Worm (Caenorhabditis elegans) whole organism, L4 larva: Measurements from ENCODE around the gene mps-4.

Source experiments
- R02D3.7 ChIP-seq: fragments of 150-350 bp; sonication (generic microtip); optimal IDR thresholded peaks from 3 replicates; lab custom pipeline; 2014; ENCODE audit warnings: missing biosample characterization, missing genetic modification characterization
- T26A8.4 ChIP-seq: fragments of 200-800 bp; sonication (Bioruptor generic); IDR thresholded peaks from 2 replicates; pipeline ENCODE4 v1.3.6; 2022; ENCODE audit warnings: missing genetic modification characterization, missing compliant biosample characterization
- Y48G9A.11 ChIP-seq: fragments of 200-800 bp; sonication (Bioruptor generic); IDR thresholded peaks from 2 replicates; pipeline ENCODE4 v1.3.6; 2022; ENCODE audit warnings: missing genetic modification reagents, missing genetic modification characterization, missing compliant biosample characterization
- ZK337.2 ChIP-seq: fragments of 200-800 bp; sonication (Bioruptor generic); IDR thresholded peaks from 2 replicates; pipeline ENCODE4 v1.3.6; 2022; ENCODE audit warnings: missing genetic modification reagents, missing genetic modification characterization, missing compliant biosample characterization
- aha-1 ChIP-seq: fragments of 150-350 bp; peaks from one replicate; lab custom pipeline; 2014; ENCODE audit warnings: missing biosample characterization, missing genetic modification characterization
- ceh-20 ChIP-seq: fragments of 200-800 bp; sonication (Bioruptor generic); IDR thresholded peaks from 2 replicates; pipeline ENCODE4 v1.3.6; 2022; ENCODE audit warnings: missing genetic modification reagents, missing genetic modification characterization, missing compliant biosample characterization
- ceh-44 ChIP-seq: fragments of 200-800 bp; sonication (Bioruptor generic); IDR thresholded peaks from 2 replicates; pipeline ENCODE4 v1.3.6; 2022; ENCODE audit warnings: missing genetic modification reagents, missing genetic modification characterization, missing compliant biosample characterization
- ceh-62 ChIP-seq: sonication (generic microtip); optimal IDR thresholded peaks from 2 replicates; lab custom pipeline; 2017; ENCODE audit warnings: missing biosample characterization, missing genetic modification characterization
- daf-16 ChIP-seq, 3 experiments: sonication (generic microtip); optimal IDR thresholded peaks; 2 replicates each; lab custom pipeline; 2016 to 2017; ENCODE audit warnings: missing genetic modification characterization in 3 of 3, missing genetic modification reagents in 3 of 3, mild to moderate bottlenecking in 2 of 3, missing compliant biosample characterization in 2 of 3, missing biosample characterization in 1 of 3, moderate library complexity in 1 of 3
- dmd-6 ChIP-seq: fragments of 200-800 bp; sonication (Bioruptor generic); IDR thresholded peaks from 2 replicates; pipeline ENCODE4 v1.3.6; 2022; ENCODE audit warnings: missing genetic modification reagents, missing genetic modification characterization, missing compliant biosample characterization
- dpl-1 ChIP-seq: fragments of 150-350 bp; optimal IDR thresholded peaks from 2 replicates; lab custom pipeline; 2014; ENCODE audit warnings: missing biosample characterization, missing genetic modification reagents, missing genetic modification characterization
- egl-27 ChIP-seq: sonication (generic microtip); optimal IDR thresholded peaks from 3 replicates; lab custom pipeline; 2017; ENCODE audit warnings: missing biosample characterization, missing genetic modification reagents, missing genetic modification characterization
- egl-43 ChIP-seq: fragments of 200-800 bp; sonication (Bioruptor generic); IDR thresholded peaks from 2 replicates; pipeline ENCODE4 v1.3.6; 2022; ENCODE audit warnings: missing genetic modification reagents, missing genetic modification characterization, missing compliant biosample characterization
- fos-1 ChIP-seq: fragments of 150-350 bp; optimal IDR thresholded peaks from 2 replicates; lab custom pipeline; 2014; ENCODE audit warnings: missing biosample characterization, missing genetic modification characterization
- hlh-11 ChIP-seq: fragments of 200-800 bp; sonication (Bioruptor generic); optimal IDR thresholded peaks from 2 replicates; lab custom pipeline; 2018; ENCODE audit warnings: mild to moderate bottlenecking, missing genetic modification characterization, missing compliant biosample characterization
- hlh-30 ChIP-seq: sonication (generic microtip); optimal IDR thresholded peaks from 2 replicates; lab custom pipeline; 2017; ENCODE audit warnings: antibody characterized with exemption, mild to moderate bottlenecking, missing genetic modification characterization, missing compliant biosample characterization; ENCODE audit not compliant: insufficient read depth
- hmg-1.1 ChIP-seq: fragments of 200-800 bp; sonication (Bioruptor generic); IDR thresholded peaks from 2 replicates; pipeline ENCODE4 v1.3.6; 2022; ENCODE audit warnings: missing genetic modification reagents, missing genetic modification characterization, missing compliant biosample characterization
- jun-1 ChIP-seq: fragments of 150-350 bp; optimal IDR thresholded peaks from 2 replicates; lab custom pipeline; 2014; ENCODE audit warnings: missing biosample characterization, missing genetic modification reagents, missing genetic modification characterization
- lin-13 ChIP-seq: fragments of 150-350 bp; optimal IDR thresholded peaks from 2 replicates; lab custom pipeline; 2014; ENCODE audit warnings: missing biosample characterization, missing genetic modification reagents, missing genetic modification characterization
- lin-15B ChIP-seq: fragments of 150-350 bp; sonication (generic microtip); optimal IDR thresholded peaks from 3 replicates; lab custom pipeline; 2014; ENCODE audit warnings: missing biosample characterization, missing genetic modification characterization
- lin-38 ChIP-seq: fragments of 200-800 bp; sonication (Bioruptor generic); IDR thresholded peaks from 2 replicates; pipeline ENCODE4 v1.3.6; 2022; ENCODE audit warnings: missing genetic modification reagents, missing genetic modification characterization, missing compliant biosample characterization
- lin-39 ChIP-seq: fragments of 150-350 bp; optimal IDR thresholded peaks from 2 replicates; lab custom pipeline; 2014; ENCODE audit warnings: missing biosample characterization, missing genetic modification reagents, missing genetic modification characterization
- lir-3 ChIP-seq: sonication (generic microtip); optimal IDR thresholded peaks from 2 replicates; lab custom pipeline; 2016; ENCODE audit warnings: mild to moderate bottlenecking, missing genetic modification characterization, missing compliant biosample characterization
- mdl-1 ChIP-seq, 2 experiments: fragments of 150-350 bp in 1 of 2; sonication (generic microtip) in 1 of 2; optimal IDR thresholded peaks; 2 replicates each; lab custom pipeline; 2014 to 2017; ENCODE audit warnings: missing biosample characterization in 2 of 2, missing genetic modification characterization in 2 of 2
- mdt-29 ChIP-seq: fragments of 200-800 bp; sonication (Bioruptor generic); IDR thresholded peaks from 2 replicates; pipeline ENCODE4 v1.3.6; 2022; ENCODE audit warnings: missing genetic modification reagents, missing genetic modification characterization, missing compliant biosample characterization
- mes-2 ChIP-seq: sonication (generic microtip); optimal IDR thresholded peaks from 2 replicates; lab custom pipeline; 2016; ENCODE audit warnings: missing genotype, mild to moderate bottlenecking, missing genetic modification characterization, missing compliant biosample characterization; ENCODE audit not compliant: poor library complexity, severe bottlenecking
- mxl-2 ChIP-seq: fragments of 200-800 bp; sonication (Bioruptor generic); conservative IDR thresholded peaks from 2 replicates; pipeline ENCODE4 v1.3.6; 2022; ENCODE audit warnings: missing genetic modification reagents, missing genetic modification characterization, missing compliant biosample characterization
- nhr-25 ChIP-seq: sonication (generic microtip); optimal IDR thresholded peaks from 2 replicates; lab custom pipeline; 2017; ENCODE audit warnings: missing genetic modification characterization, mild to moderate bottlenecking, missing compliant biosample characterization, antibody characterized with exemption, moderate library complexity, borderline replicate concordance; ENCODE audit not compliant: insufficient read depth
- nhr-28 ChIP-seq: fragments of 150-350 bp; optimal IDR thresholded peaks from 2 replicates; lab custom pipeline; 2014; ENCODE audit warnings: missing biosample characterization, missing genetic modification characterization
- nhr-42 ChIP-seq: fragments of 200-800 bp; sonication (Bioruptor generic); IDR thresholded peaks from 2 replicates; pipeline ENCODE4 v1.3.6; 2022; ENCODE audit warnings: missing genetic modification characterization, missing compliant biosample characterization
- nhr-48 ChIP-seq: sonication (generic microtip); optimal IDR thresholded peaks from 2 replicates; lab custom pipeline; 2016; ENCODE audit warnings: mild to moderate bottlenecking, missing genetic modification characterization, missing compliant biosample characterization
- nhr-76 ChIP-seq: fragments of 150-350 bp; optimal IDR thresholded peaks from 2 replicates; lab custom pipeline; 2014; ENCODE audit warnings: missing biosample characterization, missing genetic modification characterization
- php-3 ChIP-seq: fragments of 200-800 bp; sonication (Bioruptor generic); IDR thresholded peaks from 2 replicates; pipeline ENCODE4 v1.3.6; 2022; ENCODE audit warnings: missing genetic modification reagents, missing genetic modification characterization, missing compliant biosample characterization
- saeg-2 ChIP-seq: fragments of 200-800 bp; sonication (Bioruptor generic); IDR thresholded peaks from 2 replicates; pipeline ENCODE4 v1.3.6; 2022; ENCODE audit warnings: missing genetic modification reagents, missing genetic modification characterization, missing compliant biosample characterization
- skn-1 ChIP-seq: fragments of 150-350 bp; optimal IDR thresholded peaks from 2 replicates; lab custom pipeline; 2014; ENCODE audit warnings: missing biosample characterization, missing genetic modification characterization
- snpc-1.2 ChIP-seq: fragments of 200-800 bp; sonication (Bioruptor generic); IDR thresholded peaks from 2 replicates; pipeline ENCODE4 v1.3.6; 2022; ENCODE audit warnings: missing genetic modification reagents, missing genetic modification characterization, missing compliant biosample characterization
- snpc-4 ChIP-seq: fragments of 150-350 bp; optimal IDR thresholded peaks from 2 replicates; lab custom pipeline; 2014; ENCODE audit warnings: missing biosample characterization, missing genetic modification characterization
- unc-39 ChIP-seq: sonication (generic microtip); optimal IDR thresholded peaks from 2 replicates; lab custom pipeline; 2017; ENCODE audit warnings: missing biosample characterization, missing genetic modification characterization
- unc-62 ChIP-seq, 3 experiments: fragments of 150-350 bp in 1 of 3; sonication (generic microtip); optimal IDR thresholded peaks in 2 of 3; peaks in 1 of 3; 1 replicate in 1 of 3; 2 replicates in 2 of 3; lab custom pipeline; 2014 to 2017; ENCODE audit warnings: missing biosample characterization in 3 of 3, missing genetic modification characterization in 3 of 3, missing genetic modification reagents in 3 of 3, missing genotype in 1 of 3
- vab-7 ChIP-seq: fragments of 200-800 bp; sonication (Bioruptor generic); IDR thresholded peaks from 2 replicates; pipeline ENCODE4 v1.3.6; 2022; ENCODE audit warnings: missing genetic modification reagents, missing genetic modification characterization, missing compliant biosample characterization
- zip-11 ChIP-seq: fragments of 200-800 bp; sonication (Bioruptor generic); IDR thresholded peaks from 2 replicates; pipeline ENCODE4 v1.3.6; 2022; ENCODE audit warnings: missing genetic modification characterization, missing compliant biosample characterization
- ztf-11 ChIP-seq: fragments of 150-350 bp; optimal IDR thresholded peaks from 2 replicates; lab custom pipeline; 2014; ENCODE audit warnings: missing biosample characterization, missing genetic modification characterization
- ztf-7 ChIP-seq: fragments of 150-350 bp; optimal IDR thresholded peaks from 2 replicates; lab custom pipeline; 2014; ENCODE audit warnings: missing biosample characterization, missing genetic modification characterization

Gene mps-4

DNA sequence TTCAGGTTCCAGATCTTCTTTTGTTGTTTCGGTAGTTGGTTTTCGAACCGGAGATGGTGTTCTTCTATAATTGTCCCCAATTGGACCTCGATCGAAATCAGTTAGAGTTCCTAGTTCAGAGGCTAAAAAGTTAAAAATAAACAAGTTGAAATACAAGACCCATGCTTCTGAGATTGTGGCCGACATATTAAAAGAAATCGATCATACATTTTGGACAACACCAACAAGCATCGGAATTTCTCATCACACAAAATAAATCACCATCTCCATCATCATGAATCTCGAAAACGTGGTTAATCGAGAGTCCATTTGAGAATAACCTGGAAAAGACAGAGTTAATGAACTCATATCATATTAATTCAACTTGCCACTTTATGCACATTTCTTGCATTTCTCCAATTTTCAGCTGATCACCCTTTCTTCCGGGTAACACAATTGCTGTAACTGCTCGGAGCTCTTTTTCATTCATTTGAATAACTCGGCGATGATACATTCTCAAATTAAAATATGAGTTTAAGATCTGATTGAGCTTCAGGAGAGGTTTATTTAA, at the start of gene mps-4, which contains the start of gene F09G8.10:
mps-4 (minus strand) TSS at position 101 of the 550 bp plus-strand sequence.
F09G8.10 (minus strand) TSS at position 500 of the 550 bp plus-strand sequence.
- TF ChIP-seq zip-11 (GFP tag; lab: Robert Waterston, UW) (no peak), nhr-42 (no peak), lin-39 (tag; lab: Kevin White, UChicago) (no peak), lin-15B (no peak), egl-27 (no peak), unc-39 (tag; lab: Kevin White, UChicago) (no peak), saeg-2 (GFP tag; lab: Robert Waterston, UW) (no peak)

DNA sequence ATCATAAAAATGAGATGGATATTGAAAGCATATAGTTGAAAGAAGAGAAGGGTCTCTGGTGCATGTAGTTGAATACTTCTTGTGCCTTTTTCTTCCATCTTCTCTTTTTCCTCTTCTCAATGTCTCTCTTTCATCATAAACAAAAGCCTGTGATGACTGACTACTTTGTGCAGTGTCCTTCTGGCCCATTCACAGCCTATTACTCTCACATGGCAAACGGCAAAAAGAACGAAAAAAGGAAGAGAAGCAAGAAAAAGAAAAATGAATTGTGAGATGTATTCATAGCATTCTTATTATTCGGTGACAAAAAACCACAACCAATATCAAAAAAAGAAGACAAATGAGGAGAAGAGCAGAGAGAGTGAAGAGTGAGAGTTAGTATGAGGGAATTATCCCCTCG, 49.6 kb upstream of the mps-4 start:
- TF ChIP-seq hmg-1.1 (GFP tag; lab: Robert Waterston, UW): 0 out of 2 replicates have a peak, but pooled peaks have one; percentile 8
- peak; percentile 7 for TF ChIP-seq aha-1 (tag; lab: Kevin White, UChicago)
- peak; percentile 6 for TF ChIP-seq hlh-30
- no peak for TF ChIP-seq lin-13 (GFP tag; lab: Kevin White, UChicago)
- peak in 1 of 2 experiments; percentile 89 for TF ChIP-seq unc-62 (GFP tag; optimal IDR thresholded peaks at IDR 0.05 in 1 of 2; lab: Kevin White, UChicago)
- no peak for TF ChIP-seq unc-62 (tag; optimal IDR thresholded peaks at IDR 0.05; lab: Kevin White, UChicago)

DNA sequence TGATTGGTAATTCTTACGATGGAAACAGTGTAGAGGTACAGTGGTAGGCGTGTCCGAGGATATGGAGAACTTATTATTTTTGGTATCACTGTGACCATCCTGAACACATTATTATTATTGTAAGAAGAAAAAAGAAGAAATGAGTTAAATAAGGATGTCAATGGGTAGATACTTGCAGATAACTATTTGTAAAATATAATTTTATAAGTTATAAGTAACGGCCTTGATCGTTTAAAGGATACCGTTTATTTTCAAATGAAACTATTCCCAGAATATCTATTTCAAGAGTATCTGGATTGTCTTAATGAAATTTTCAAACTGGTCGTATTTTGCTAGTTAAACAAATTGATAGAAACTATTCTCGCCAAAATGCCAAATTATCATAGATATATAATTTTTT, 48.6 kb upstream of the mps-4 start, which contains the start of gene F10E9.10:
F10E9.10 (minus strand) TSS at position 101 of the 400 bp plus-strand sequence.
- no peak for TF ChIP-seq ceh-44 (GFP tag; lab: Robert Waterston, UW)
- no peak for TF ChIP-seq Y48G9A.11
- no peak for TF ChIP-seq lin-39 (tag; lab: Kevin White, UChicago)
- no peak for TF ChIP-seq nhr-25
- TF ChIP-seq vab-7 (GFP tag; lab: Robert Waterston, UW): no peak
- TF ChIP-seq snpc-1.2 (GFP tag; lab: Robert Waterston, UW): no peak
- no peak for TF ChIP-seq T26A8.4 (GFP tag; lab: Robert Waterston, UW)
- TF ChIP-seq jun-1 (tag; lab: Kevin White, UChicago): no peak
- TF ChIP-seq nhr-48: no peak
- no peak for TF ChIP-seq mes-2 (tag; lab: Kevin White, UChicago)
- no peak for TF ChIP-seq dmd-6 (GFP tag; lab: Robert Waterston, UW)

DNA sequence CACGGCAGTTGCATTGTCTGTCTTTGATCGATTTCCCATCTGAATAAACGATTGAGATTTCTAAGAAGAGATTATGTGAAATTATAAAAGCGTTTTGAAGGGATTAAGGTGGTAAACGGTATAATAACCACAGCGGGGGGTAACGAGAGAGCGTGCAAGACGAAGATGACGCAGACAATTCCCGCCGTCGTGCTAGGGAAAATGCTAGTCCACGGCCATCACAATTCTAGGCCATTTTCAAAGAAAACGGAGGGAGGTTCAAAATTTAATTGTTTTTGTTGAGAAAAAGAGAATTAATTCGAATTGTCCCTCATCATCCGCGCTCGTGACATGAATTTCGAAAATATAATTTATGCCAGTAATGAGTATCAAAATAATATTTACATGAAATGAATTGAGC, 47.5 kb upstream of the mps-4 start, which contains the start of gene F10E9.11:
F10E9.11 (minus strand) TSS at position 161 of the 400 bp plus-strand sequence.
- TF ChIP-seq daf-16 (GFP tag; optimal IDR thresholded peaks at IDR 0.05; lab: Kevin White, UChicago): no peak
- no peak for TF ChIP-seq daf-16 (tag; optimal IDR thresholded peaks at IDR 0.05; lab: Kevin White, UChicago)
- TF ChIP-seq ZK337.2 (GFP tag; lab: Robert Waterston, UW): peak; percentile 83
- TF ChIP-seq egl-43 (GFP tag; lab: Robert Waterston, UW): no peak
- peak; percentile 15 for TF ChIP-seq nhr-25
- TF ChIP-seq snpc-4: no peak
- TF ChIP-seq lin-38 (GFP tag; lab: Robert Waterston, UW): peak; percentile 78
- no peak for TF ChIP-seq skn-1 (tag; lab: Kevin White, UChicago)
- TF ChIP-seq nhr-28 (tag; lab: Kevin White, UChicago): peak; percentile 4
- TF ChIP-seq egl-27: no peak
- TF ChIP-seq php-3 (GFP tag; lab: Robert Waterston, UW): no peak
- TF ChIP-seq lin-15B: no peak
- TF ChIP-seq mxl-2: no peak
- TF ChIP-seq fos-1: no peak
- no peak for TF ChIP-seq mdt-29 (GFP tag; lab: Robert Waterston, UW)
- no peak for TF ChIP-seq hlh-11 (tag; lab: Kevin White, UChicago)
- TF ChIP-seq nhr-76 (tag; lab: Kevin White, UChicago): no peak
- TF ChIP-seq unc-39 (tag; lab: Kevin White, UChicago): no peak
- TF ChIP-seq mes-2 (tag; lab: Kevin White, UChicago): peak; percentile 98
- TF ChIP-seq ztf-7 (tag; lab: Kevin White, UChicago): no peak
- peak; percentile 22 for TF ChIP-seq lin-13 (GFP tag; lab: Kevin White, UChicago)
- peak; percentile 45; the same call in 1 of the 2 replicates for TF ChIP-seq T26A8.4 (GFP tag; lab: Robert Waterston, UW)
- no peak for TF ChIP-seq R02D3.7 (tag; lab: Kevin White, UChicago)
- TF ChIP-seq dpl-1: peak; percentile 96
- peak; percentile 68; the same call in 1 of the 2 replicates for TF ChIP-seq dmd-6 (GFP tag; lab: Robert Waterston, UW)
- no peak for TF ChIP-seq mdl-1 (tag; optimal IDR thresholded peaks at IDR 0.05; lab: Kevin White, UChicago)
- TF ChIP-seq ceh-62 (tag; lab: Kevin White, UChicago): no peak
- peak; percentile 26; the same call in 1 of the 2 replicates for TF ChIP-seq ceh-20
- no peak for TF ChIP-seq ztf-11
- peak; percentile 24 for TF ChIP-seq nhr-48
- no peak for TF ChIP-seq lir-3
